Fruit fly (Drosophila melanogaster) whole organism: ENCODE results near the gene CheA29a.

Source experiments
- CG8478 ChIP-seq: fragments of >200 bp; optimal IDR thresholded peaks from 2 replicates; lab custom pipeline; 2018; ENCODE audit warnings: inconsistent platforms
- Dll ChIP-seq: fragments of >200 bp; optimal IDR thresholded peaks from 2 replicates; lab custom pipeline; 2017
- EcR ChIP-seq, 2 experiments: fragments of >200 bp; optimal IDR thresholded peaks; 2 replicates each; lab custom pipeline; 2017; ENCODE audit warnings: missing biosample characterization in 2 of 2, missing genetic modification characterization in 2 of 2, missing genetic modification reagents in 2 of 2
- pan ChIP-seq: fragments of >200 bp; optimal IDR thresholded peaks from 2 replicates; lab custom pipeline; 2017
- psq ChIP-seq: fragments of >200 bp; optimal IDR thresholded peaks from 2 replicates; lab custom pipeline; 2017
- usp ChIP-seq: fragments of >200 bp; optimal IDR thresholded peaks from 2 replicates; lab custom pipeline; 2017; ENCODE audit warnings: missing biosample characterization, missing genetic modification characterization, mixed read lengths

Gene CheA29a

dm6 chr2L:8464107-8464582 is 13.0 kb upstream of the CheA29a start, which contains the start of gene prg:
Gene prg, plus strand, starts transcription at chr2L:8464488.
- TF ChIP-seq psq (lab: Kevin White, UChicago) (no peak), Dll (lab: Kevin White, UChicago) (no peak), usp (GFP tag; lab: Kevin White, UChicago) (no peak), EcR (GFP tag; optimal IDR thresholded peaks at IDR 0.05; lab: Kevin White, UChicago) (no peak), CG8478 (lab: Kevin White, UChicago) (no peak), pan (lab: Kevin White, UChicago) (no peak)

- TF ChIP-seq Dll (lab: Kevin White, UChicago) (no peak), usp (GFP tag; lab: Kevin White, UChicago) (no peak), EcR (GFP tag; optimal IDR thresholded peaks at IDR 0.05; lab: Kevin White, UChicago) (no peak), CG8478 (lab: Kevin White, UChicago) (no peak), psq (lab: Kevin White, UChicago) (no peak), pan (lab: Kevin White, UChicago) (no peak)
Observed at dm6 chr2L:8466643-8467042, 10.5 kb upstream of the CheA29a start, which contains the start of gene dachs. Gene dachs, plus strand, starts transcription at chr2L:8466817.

- TF ChIP-seq Dll (lab: Kevin White, UChicago): no peak
- no peak for TF ChIP-seq pan (lab: Kevin White, UChicago)
- TF ChIP-seq psq (lab: Kevin White, UChicago): no peak
- TF ChIP-seq usp (GFP tag; lab: Kevin White, UChicago): no peak
- TF ChIP-seq EcR (GFP tag; optimal IDR thresholded peaks at IDR 0.05; lab: Kevin White, UChicago): no peak
- TF ChIP-seq CG8478 (lab: Kevin White, UChicago): no peak
Observed at dm6 chr2L:8468929-8469681, 8.0 kb upstream of the CheA29a start.

- TF ChIP-seq CG8478 (lab: Kevin White, UChicago) (no peak), psq (lab: Kevin White, UChicago) (no peak), Dll (lab: Kevin White, UChicago) (no peak), EcR (GFP tag; optimal IDR thresholded peaks at IDR 0.05; lab: Kevin White, UChicago) (no peak), usp (GFP tag; lab: Kevin White, UChicago) (no peak), pan (lab: Kevin White, UChicago) (no peak)
Observed at dm6 chr2L:8471667-8472066, 5.5 kb upstream of the CheA29a start.

- TF ChIP-seq psq (lab: Kevin White, UChicago) (no peak), EcR (GFP tag; optimal IDR thresholded peaks at IDR 0.05; lab: Kevin White, UChicago) (no peak), Dll (lab: Kevin White, UChicago) (no peak), usp (GFP tag; lab: Kevin White, UChicago) (no peak), pan (lab: Kevin White, UChicago) (no peak)
Observed at dm6 chr2L:8473448-8473847, 3.7 kb upstream of the CheA29a start.

dm6 chr2L:8477971-8478370 is 822 bp downstream of the CheA29a start:
- no peak for TF ChIP-seq usp (GFP tag; lab: Kevin White, UChicago)
- TF ChIP-seq pan (lab: Kevin White, UChicago): no peak
- no peak for TF ChIP-seq Dll (lab: Kevin White, UChicago)
- no peak for TF ChIP-seq EcR (GFP tag; optimal IDR thresholded peaks at IDR 0.05; lab: Kevin White, UChicago)
- no peak for TF ChIP-seq CG8478 (lab: Kevin White, UChicago)
- no peak for TF ChIP-seq psq (lab: Kevin White, UChicago)

- peak; percentile 50 for TF ChIP-seq Dll (lab: Kevin White, UChicago)
- no peak for TF ChIP-seq psq (lab: Kevin White, UChicago)
Observed at dm6 chr2L:8478379-8478778, 1.2 kb downstream of the CheA29a start.

- TF ChIP-seq Dll (lab: Kevin White, UChicago) (no peak), psq (lab: Kevin White, UChicago) (no peak), CG8478 (lab: Kevin White, UChicago) (no peak), pan (lab: Kevin White, UChicago) (no peak), EcR (GFP tag; optimal IDR thresholded peaks at IDR 0.05; lab: Kevin White, UChicago) (no peak), usp (GFP tag; lab: Kevin White, UChicago) (no peak)
Observed at dm6 chr2L:8478911-8479706, 2.0 kb downstream of the CheA29a start.

- TF ChIP-seq Dll (lab: Kevin White, UChicago) (no peak), psq (lab: Kevin White, UChicago) (no peak), usp (GFP tag; lab: Kevin White, UChicago) (no peak), pan (lab: Kevin White, UChicago) (no peak), CG8478 (lab: Kevin White, UChicago) (no peak), EcR (GFP tag; optimal IDR thresholded peaks at IDR 0.05; lab: Kevin White, UChicago) (no peak)
Observed at dm6 chr2L:8480825-8481224, 3.7 kb downstream of the CheA29a start.

- TF ChIP-seq pan (lab: Kevin White, UChicago) (no peak), psq (lab: Kevin White, UChicago) (no peak), CG8478 (lab: Kevin White, UChicago) (no peak), usp (GFP tag; lab: Kevin White, UChicago) (no peak), EcR (GFP tag; optimal IDR thresholded peaks at IDR 0.05; lab: Kevin White, UChicago) (no peak), Dll (lab: Kevin White, UChicago) (no peak)
Observed at dm6 chr2L:8481623-8482424, 4.7 kb downstream of the CheA29a start, which contains the start of gene CG43796. Gene CG43796, plus strand, starts transcription at chr2L:8482374.
